Fruit fly (Drosophila melanogaster) whole organism, embryonic: ENCODE measurements around the gene Bhmt.

Source experiments
- Bgb ChIP-seq: fragments of 200-800 bp; sonication (Bioruptor generic); IDR thresholded peaks from 2 replicates; pipeline ENCODE4 v1.3.6; 2022; ENCODE audit warnings: missing biosample characterization, missing genetic modification characterization; ENCODE audit not compliant: partially characterized antibody
- CG11695 ChIP-seq: fragments of 200-800 bp; sonication (Bioruptor generic); IDR thresholded peaks from 3 replicates; pipeline ENCODE4 v1.3.6; 2022; ENCODE audit warnings: missing biosample characterization, missing genetic modification characterization
- CG12236 ChIP-seq: fragments of 200-800 bp; sonication (Bioruptor generic); optimal IDR thresholded peaks from 2 replicates; lab custom pipeline; 2016; ENCODE audit warnings: missing biosample characterization, missing genetic modification characterization
- CG1529 ChIP-seq: fragments of 200-800 bp; sonication (Bioruptor generic); optimal IDR thresholded peaks from 3 replicates; lab custom pipeline; 2018; ENCODE audit warnings: missing biosample characterization, missing genetic modification characterization
- CG1602 ChIP-seq: fragments of 200-800 bp; sonication (Bioruptor generic); optimal IDR thresholded peaks from 3 replicates; lab custom pipeline; 2016; ENCODE audit warnings: missing biosample characterization, missing genetic modification characterization
- CG18619 ChIP-seq: fragments of 200-800 bp; sonication (Bioruptor generic); optimal IDR thresholded peaks from 3 replicates; lab custom pipeline; 2017; ENCODE audit warnings: missing biosample characterization, mild to moderate bottlenecking, missing genetic modification characterization
- CG2712 ChIP-seq: fragments of 200-800 bp; optimal IDR thresholded peaks from 3 replicates; lab custom pipeline; 2019; ENCODE audit warnings: missing biosample characterization, mild to moderate bottlenecking, missing genetic modification characterization, moderate library complexity
- CG3065 ChIP-seq: fragments of 200-800 bp; sonication (Bioruptor generic); optimal IDR thresholded peaks from 2 replicates; lab custom pipeline; 2016; ENCODE audit warnings: missing biosample characterization, missing genetic modification characterization
- CG3838 ChIP-seq: fragments of 200-800 bp; sonication (Bioruptor generic); optimal IDR thresholded peaks from 3 replicates; lab custom pipeline; 2016; ENCODE audit warnings: missing biosample characterization, missing genetic modification characterization
- CG4282 ChIP-seq: fragments of 200-800 bp; sonication (Bioruptor generic); optimal IDR thresholded peaks from 2 replicates; lab custom pipeline; 2016; ENCODE audit warnings: missing biosample characterization, missing genetic modification characterization
- CG4707 ChIP-seq: fragments of 200-800 bp; sonication (Bioruptor generic); optimal IDR thresholded peaks from 2 replicates; lab custom pipeline; 2018; ENCODE audit warnings: missing biosample characterization, mild to moderate bottlenecking, missing genetic modification characterization, moderate library complexity
- CG4820 ChIP-seq: fragments of 200-800 bp; sonication (Bioruptor generic); optimal IDR thresholded peaks from 3 replicates; lab custom pipeline; 2016; ENCODE audit warnings: missing biosample characterization, missing genetic modification characterization
- CG6813 ChIP-seq: fragments of 200-800 bp; sonication (Bioruptor generic); optimal IDR thresholded peaks from 2 replicates; lab custom pipeline; 2017; ENCODE audit warnings: missing biosample characterization, missing genetic modification characterization, mild to moderate bottlenecking, moderate library complexity, missing genetic modification reagents
- CG7556 ChIP-seq: fragments of 200-800 bp; sonication (Bioruptor generic); optimal IDR thresholded peaks from 2 replicates; lab custom pipeline; 2017; ENCODE audit warnings: missing biosample characterization, mild to moderate bottlenecking, missing genetic modification characterization
- CG8089 ChIP-seq: fragments of 200-800 bp; sonication (Bioruptor generic); optimal IDR thresholded peaks from 3 replicates; lab custom pipeline; 2016; ENCODE audit warnings: missing biosample characterization, missing genetic modification characterization
- CG8290 ChIP-seq, 3 experiments: fragments of 200-800 bp; sonication (Bioruptor generic); optimal IDR thresholded peaks; 2 replicates each; lab custom pipeline; 2016 to 2019; ENCODE audit warnings: missing biosample characterization in 3 of 3, missing genetic modification characterization in 3 of 3, mild to moderate bottlenecking in 2 of 3, moderate library complexity in 1 of 3
- CG8924 ChIP-seq: fragments of 200-800 bp; optimal IDR thresholded peaks from 3 replicates; lab custom pipeline; 2019; ENCODE audit warnings: missing biosample characterization, mild to moderate bottlenecking, missing genetic modification characterization, moderate library complexity
- CG8944 ChIP-seq: fragments of 200-800 bp; sonication (Bioruptor generic); optimal IDR thresholded peaks from 3 replicates; lab custom pipeline; 2016; ENCODE audit warnings: missing biosample characterization, missing genetic modification characterization
- CG9876 ChIP-seq: fragments of 200-800 bp; sonication (Bioruptor generic); optimal IDR thresholded peaks from 2 replicates; lab custom pipeline; 2016; ENCODE audit warnings: missing biosample characterization, missing genetic modification characterization
- Gsc ChIP-seq: fragments of 200-800 bp; sonication (Bioruptor generic); IDR thresholded peaks from 2 replicates; pipeline ENCODE4 v1.3.6; 2022; ENCODE audit warnings: missing biosample characterization, missing genetic modification characterization
- Hr3 ChIP-seq: fragments of 200-800 bp; sonication (Bioruptor generic); optimal IDR thresholded peaks from 3 replicates; lab custom pipeline; 2016; ENCODE audit warnings: missing biosample characterization, missing genetic modification characterization
- Jarid2 ChIP-seq: fragments of 200-800 bp; sonication (Bioruptor generic); optimal IDR thresholded peaks from 3 replicates; lab custom pipeline; 2017; ENCODE audit warnings: mild to moderate bottlenecking, missing biosample characterization, missing genetic modification reagents, missing genetic modification characterization
- Lim3 ChIP-seq: fragments of 200-800 bp; sonication (Bioruptor generic); IDR thresholded peaks from 2 replicates; pipeline ENCODE4 v1.3.6; 2022; ENCODE audit warnings: missing biosample characterization, missing genetic modification characterization
- NC2β ChIP-seq: fragments of 200-800 bp; sonication (Bioruptor generic); optimal IDR thresholded peaks from 2 replicates; lab custom pipeline; 2016; ENCODE audit warnings: missing biosample characterization, missing genetic modification characterization
- Sry-δ ChIP-seq: fragments of 200-800 bp; sonication (Bioruptor generic); optimal IDR thresholded peaks from 2 replicates; lab custom pipeline; 2016; ENCODE audit warnings: missing biosample characterization, missing genetic modification characterization
- Ssrp ChIP-seq: fragments of 200-800 bp; sonication (Bioruptor generic); optimal IDR thresholded peaks from 2 replicates; lab custom pipeline; 2018; ENCODE audit warnings: missing biosample characterization, mild to moderate bottlenecking, missing genetic modification characterization, moderate library complexity
- Taf1 ChIP-seq: fragments of 200-800 bp; sonication (Bioruptor generic); IDR thresholded peaks from 2 replicates; pipeline ENCODE4 v1.3.6; 2022; ENCODE audit warnings: missing biosample characterization, missing genetic modification characterization
- Vsx1 ChIP-seq: fragments of 200-800 bp; sonication (Bioruptor generic); optimal IDR thresholded peaks from 2 replicates; lab custom pipeline; 2017; ENCODE audit warnings: missing biosample characterization, mild to moderate bottlenecking, missing genetic modification characterization, missing genetic modification reagents
- ase ChIP-seq: fragments of 200-800 bp; sonication (Bioruptor generic); IDR thresholded peaks from 3 replicates; pipeline ENCODE4 v1.3.6; 2022; ENCODE audit warnings: missing biosample characterization, missing genetic modification characterization
- dimm ChIP-seq: fragments of 200-800 bp; sonication (Bioruptor generic); IDR thresholded peaks from 2 replicates; pipeline ENCODE4 v1.3.6; 2022; ENCODE audit warnings: missing biosample characterization, missing genetic modification characterization
- dm ChIP-seq: fragments of 200-800 bp; sonication (Bioruptor generic); optimal IDR thresholded peaks from 3 replicates; lab custom pipeline; 2016; ENCODE audit warnings: missing biosample characterization, missing genetic modification characterization
- dpn ChIP-seq, 2 experiments: fragments of 200-800 bp; sonication (Bioruptor generic); optimal IDR thresholded peaks; 3 replicates each; lab custom pipeline; 2016; ENCODE audit warnings: missing biosample characterization in 2 of 2, missing genetic modification characterization in 2 of 2
- ems ChIP-seq: fragments of 200-800 bp; sonication (Bioruptor generic); optimal IDR thresholded peaks from 3 replicates; lab custom pipeline; 2016; ENCODE audit warnings: missing biosample characterization, missing genetic modification characterization
- gce ChIP-seq: fragments of 200-800 bp; sonication (Bioruptor generic); IDR thresholded peaks from 3 replicates; pipeline ENCODE4 v1.3.6; 2022; ENCODE audit warnings: missing biosample characterization, missing genetic modification characterization
- gro ChIP-seq: fragments of 200-800 bp; sonication (Bioruptor generic); optimal IDR thresholded peaks from 2 replicates; lab custom pipeline; 2016; ENCODE audit warnings: missing biosample characterization, missing genetic modification characterization
- hth ChIP-seq: fragments of >200 bp; optimal IDR thresholded peaks from 2 replicates; lab custom pipeline; 2017; ENCODE audit warnings: inconsistent platforms
- ind ChIP-seq: fragments of 200-800 bp; sonication (Bioruptor generic); optimal IDR thresholded peaks from 3 replicates; lab custom pipeline; 2016; ENCODE audit warnings: missing biosample characterization, missing genetic modification characterization
- insv ChIP-seq, 2 experiments: fragments of 200-800 bp; sonication (Bioruptor generic); optimal IDR thresholded peaks; 3 replicates each; lab custom pipeline; 2016 to 2018; ENCODE audit warnings: missing biosample characterization in 2 of 2, missing genetic modification characterization in 2 of 2
- knrl ChIP-seq: fragments of 200-800 bp; sonication (Bioruptor generic); IDR thresholded peaks from 3 replicates; pipeline ENCODE4 v1.3.6; 2022; ENCODE audit warnings: missing biosample characterization, missing genetic modification characterization; ENCODE audit not compliant: partially characterized antibody
- lilli ChIP-seq: fragments of 200-800 bp; sonication (Bioruptor generic); optimal IDR thresholded peaks from 3 replicates; lab custom pipeline; 2016; ENCODE audit warnings: missing biosample characterization, missing genetic modification characterization
- luna ChIP-seq: fragments of 200-800 bp; sonication (Bioruptor generic); optimal IDR thresholded peaks from 2 replicates; lab custom pipeline; 2016; ENCODE audit warnings: missing biosample characterization, missing genetic modification characterization
- nom ChIP-seq: fragments of 200-800 bp; sonication (Bioruptor generic); optimal IDR thresholded peaks from 2 replicates; lab custom pipeline; 2017; ENCODE audit warnings: missing biosample characterization, missing genetic modification characterization, mild to moderate bottlenecking, moderate library complexity, missing genetic modification reagents
- oc ChIP-seq: fragments of 200-800 bp; sonication (Bioruptor generic); optimal IDR thresholded peaks from 2 replicates; lab custom pipeline; 2018; ENCODE audit warnings: missing biosample characterization, mild to moderate bottlenecking, missing genetic modification characterization, moderate library complexity
- peb ChIP-seq: fragments of 200-800 bp; sonication (Bioruptor generic); IDR thresholded peaks from 2 replicates; pipeline ENCODE4 v1.3.6; 2022; ENCODE audit warnings: missing biosample characterization, missing genetic modification characterization
- pum ChIP-seq: fragments of 200-800 bp; sonication (Bioruptor generic); optimal IDR thresholded peaks from 2 replicates; lab custom pipeline; 2016; ENCODE audit warnings: missing biosample characterization, missing genetic modification characterization
- pzg ChIP-seq: fragments of 200-800 bp; sonication (Bioruptor generic); optimal IDR thresholded peaks from 3 replicates; lab custom pipeline; 2018; ENCODE audit warnings: missing biosample characterization, mild to moderate bottlenecking, missing genetic modification characterization, moderate library complexity
- ro ChIP-seq: fragments of 200-800 bp; sonication (Bioruptor generic); IDR thresholded peaks from 2 replicates; pipeline ENCODE4 v1.3.6; 2022; ENCODE audit warnings: missing biosample characterization, missing genetic modification characterization
- salm ChIP-seq: fragments of 200-800 bp; sonication (Bioruptor generic); optimal IDR thresholded peaks from 2 replicates; lab custom pipeline; 2018; ENCODE audit warnings: missing biosample characterization, mild to moderate bottlenecking, missing genetic modification characterization
- schlank ChIP-seq: fragments of 200-800 bp; sonication (Bioruptor generic); optimal IDR thresholded peaks from 2 replicates; lab custom pipeline; 2018; ENCODE audit warnings: missing biosample characterization, mild to moderate bottlenecking, missing genetic modification characterization
- sna ChIP-seq: fragments of 200-800 bp; sonication (Bioruptor generic); IDR thresholded peaks from 2 replicates; pipeline ENCODE4 v1.3.6; 2022; ENCODE audit warnings: missing biosample characterization, missing genetic modification characterization; ENCODE audit not compliant: partially characterized antibody
- sr ChIP-seq: fragments of 200-800 bp; sonication (Bioruptor generic); IDR thresholded peaks from 3 replicates; pipeline ENCODE4 v1.3.6; 2022; ENCODE audit warnings: missing biosample characterization, missing genetic modification characterization
- unpg ChIP-seq: fragments of 200-800 bp; sonication (Bioruptor generic); optimal IDR thresholded peaks from 3 replicates; lab custom pipeline; 2018; ENCODE audit warnings: missing biosample characterization, mild to moderate bottlenecking, missing genetic modification characterization, moderate library complexity

The Bhmt gene

DNA sequence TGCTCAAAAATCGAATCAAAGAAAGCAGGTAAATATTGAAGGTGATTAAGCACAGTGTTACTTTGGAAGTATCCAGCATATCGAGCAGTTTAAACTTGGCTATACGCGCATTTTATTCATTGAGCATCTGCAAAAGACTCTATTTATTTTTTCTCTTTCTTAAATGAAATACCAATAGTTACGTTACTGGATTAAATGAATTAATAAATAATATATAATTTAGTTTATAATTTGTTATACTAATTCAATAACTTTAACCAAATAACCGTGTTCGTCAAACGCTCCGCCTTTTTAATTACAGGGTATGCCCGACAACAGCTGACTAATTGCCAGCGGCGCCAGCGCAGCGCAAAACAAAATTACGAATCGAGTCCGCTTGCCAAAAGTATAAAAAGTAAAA is 9.7 kb upstream of the Bhmt start (continued):
- TF ChIP-seq CG8290 (GFP tag; optimal IDR thresholded peaks at IDR 0.05; lab: Kevin White, UChicago): no peak
- no peak for TF ChIP-seq CG8290 (tag; optimal IDR thresholded peaks at IDR 0.05; lab: Kevin White, UChicago)
- peak; percentile 41 for TF ChIP-seq ind (GFP tag; lab: Kevin White, UChicago)
- no peak for TF ChIP-seq ems (GFP tag; lab: Kevin White, UChicago)
- TF ChIP-seq Hr3 (GFP tag; lab: Kevin White, UChicago): no peak
- no peak for TF ChIP-seq CG8944 (GFP tag; lab: Kevin White, UChicago)
- no peak for TF ChIP-seq knrl (GFP tag; lab: Robert Waterston, UW)
- TF ChIP-seq Sry-δ (GFP tag; lab: Kevin White, UChicago): no peak
- TF ChIP-seq CG18619 (GFP tag; lab: Kevin White, UChicago): no peak
- TF ChIP-seq gce (GFP tag; lab: Robert Waterston, UW): no peak
- TF ChIP-seq ro (GFP tag; lab: Robert Waterston, UW): no peak
- no peak for TF ChIP-seq Gsc (GFP tag; lab: Robert Waterston, UW)
- TF ChIP-seq Taf1: peak; percentile 69
- TF ChIP-seq CG1529: no peak
- TF ChIP-seq schlank: no peak
- TF ChIP-seq oc: no peak
- TF ChIP-seq Lim3 (GFP tag; lab: Robert Waterston, UW): no peak
- TF ChIP-seq Ssrp: no peak
- TF ChIP-seq CG2712 (tag; lab: Kevin White, UChicago): peak; percentile 57
- no peak for TF ChIP-seq insv (GFP tag; optimal IDR thresholded peaks at IDR 0.05; lab: Kevin White, UChicago)
- TF ChIP-seq Bgb (GFP tag; lab: Robert Waterston, UW): no peak
- TF ChIP-seq gro (GFP tag; lab: Kevin White, UChicago): no peak
- TF ChIP-seq CG11695 (GFP tag; lab: Robert Waterston, UW): peak; percentile 68
- no peak for TF ChIP-seq Vsx1 (GFP tag; lab: Kevin White, UChicago)
- no peak for TF ChIP-seq CG7556 (GFP tag; lab: Kevin White, UChicago)
- TF ChIP-seq CG6813 (GFP tag; lab: Kevin White, UChicago): peak; percentile 34
- TF ChIP-seq CG4282 (GFP tag; lab: Kevin White, UChicago): no peak
- TF ChIP-seq pum: no peak
- no peak for TF ChIP-seq sna (GFP tag; lab: Robert Waterston, UW)
- TF ChIP-seq CG1602: no peak
- TF ChIP-seq Jarid2 (GFP tag; lab: Kevin White, UChicago): no peak
- TF ChIP-seq CG3065 (GFP tag; lab: Kevin White, UChicago): no peak
- no peak for TF ChIP-seq ase (GFP tag; lab: Robert Waterston, UW)
- TF ChIP-seq unpg (GFP tag; lab: Kevin White, UChicago): peak; percentile 26
- TF ChIP-seq pzg (GFP tag; lab: Kevin White, UChicago): no peak
- TF ChIP-seq CG9876: no peak
- no peak for TF ChIP-seq CG3838 (GFP tag; lab: Kevin White, UChicago)
- no peak for TF ChIP-seq CG8089 (GFP tag; lab: Kevin White, UChicago)
- TF ChIP-seq lilli (GFP tag; lab: Kevin White, UChicago): peak; percentile 5
- no peak for TF ChIP-seq nom (GFP tag; lab: Kevin White, UChicago)
- no peak for TF ChIP-seq CG4820 (GFP tag; lab: Kevin White, UChicago)
- TF ChIP-seq CG4707: no peak
- no peak for TF ChIP-seq salm
- TF ChIP-seq NC2β (GFP tag; lab: Kevin White, UChicago): no peak
- TF ChIP-seq peb (GFP tag; lab: Robert Waterston, UW): no peak
- TF ChIP-seq CG12236: no peak
- TF ChIP-seq dpn (GFP tag; optimal IDR thresholded peaks at IDR 0.05; lab: Kevin White, UChicago): no peak
- no peak for TF ChIP-seq hth
- TF ChIP-seq luna (GFP tag; lab: Kevin White, UChicago): no peak
- no peak for TF ChIP-seq CG8924 (tag; lab: Kevin White, UChicago)
- no peak for TF ChIP-seq dimm (GFP tag; lab: Robert Waterston, UW)
- no peak for TF ChIP-seq sr
- no peak for TF ChIP-seq dm
